Worm (Caenorhabditis elegans) whole organism, midembryonic: ENCODE results near the gene F41B4.2.

Experiments used
- ref-1 ChIP-seq: fragments of 200-800 bp; sonication (Bioruptor generic); conservative IDR thresholded peaks from 2 replicates; pipeline ENCODE4 v1.3.6; 2022; ENCODE audit warnings: missing genetic modification reagents, missing genetic modification characterization, missing compliant biosample characterization
- ztf-29 ChIP-seq: fragments of 200-800 bp; sonication (Bioruptor generic); IDR thresholded peaks from 2 replicates; pipeline ENCODE4 v1.3.6; 2022; ENCODE audit warnings: missing genetic modification reagents, missing genetic modification characterization, missing compliant biosample characterization

ce11 chrX:6844394-6845072 lies 9.5 kb upstream of the F41B4.2 start, which contains the start of gene C53B7.3:
- TF ChIP-seq ztf-29 (GFP tag; lab: Robert Waterston, UW) (no peak), ref-1 (no peak)
